Fruit fly (Drosophila melanogaster) whole organism, embryonic: ENCODE data around the gene TwdlW.

Experiments
- Atf6 ChIP-seq: fragments of 200-800 bp; sonication (Bioruptor generic); IDR thresholded peaks from 2 replicates; pipeline ENCODE4 v1.3.6; 2022; ENCODE audit warnings: missing biosample characterization, missing genetic modification characterization
- Bdp1 ChIP-seq: fragments of 200-800 bp; sonication (Bioruptor generic); optimal IDR thresholded peaks from 3 replicates; lab custom pipeline; 2016; ENCODE audit warnings: missing biosample characterization, missing genetic modification characterization
- CG10366 ChIP-seq: fragments of 200-800 bp; sonication (Bioruptor generic); IDR thresholded peaks from 2 replicates; pipeline ENCODE4 v1.3.6; 2022; ENCODE audit warnings: missing biosample characterization, missing genetic modification characterization
- CG10543 ChIP-seq: fragments of 200-800 bp; sonication (Bioruptor generic); optimal IDR thresholded peaks from 3 replicates; lab custom pipeline; 2017; ENCODE audit warnings: missing biosample characterization, mild to moderate bottlenecking, missing genetic modification characterization, moderate library complexity
- CG12071 ChIP-seq: fragments of 200-800 bp; sonication (Bioruptor generic); optimal IDR thresholded peaks from 3 replicates; lab custom pipeline; 2018; ENCODE audit warnings: missing biosample characterization, mild to moderate bottlenecking, missing genetic modification characterization
- CG1233 ChIP-seq: fragments of 200-800 bp; sonication (Bioruptor generic); optimal IDR thresholded peaks from 4 replicates; lab custom pipeline; 2018; ENCODE audit warnings: missing biosample characterization, mild to moderate bottlenecking, missing genetic modification characterization
- CG13624 ChIP-seq: fragments of 200-800 bp; sonication (Bioruptor generic); optimal IDR thresholded peaks from 2 replicates; lab custom pipeline; 2016; ENCODE audit warnings: missing biosample characterization, missing genetic modification characterization
- CG14710 ChIP-seq: fragments of 200-800 bp; sonication (Bioruptor generic); optimal IDR thresholded peaks from 3 replicates; lab custom pipeline; 2019; ENCODE audit warnings: missing biosample characterization, mild to moderate bottlenecking, missing genetic modification characterization, moderate library complexity
- CG1529 ChIP-seq: fragments of 200-800 bp; sonication (Bioruptor generic); optimal IDR thresholded peaks from 3 replicates; lab custom pipeline; 2018; ENCODE audit warnings: missing biosample characterization, missing genetic modification characterization
- CG16779 ChIP-seq: fragments of 200-800 bp; sonication (Bioruptor generic); IDR thresholded peaks from 2 replicates; pipeline ENCODE4 v1.3.6; 2022; ENCODE audit warnings: missing biosample characterization, missing genetic modification characterization
- CG18476 ChIP-seq: fragments of 200-800 bp; sonication (Bioruptor generic); optimal IDR thresholded peaks from 2 replicates; lab custom pipeline; 2016; ENCODE audit warnings: missing biosample characterization, mild to moderate bottlenecking, missing genetic modification characterization
- CG31365 ChIP-seq: fragments of 200-800 bp; sonication (Bioruptor generic); optimal IDR thresholded peaks from 2 replicates; lab custom pipeline; 2018; ENCODE audit warnings: missing biosample characterization, mild to moderate bottlenecking, missing genetic modification characterization
- CG3163 ChIP-seq: fragments of 200-800 bp; sonication (Bioruptor generic); optimal IDR thresholded peaks from 3 replicates; lab custom pipeline; 2016; ENCODE audit warnings: missing biosample characterization, missing genetic modification characterization
- CG32532 ChIP-seq: fragments of 200-800 bp; sonication (Bioruptor generic); IDR thresholded peaks from 2 replicates; pipeline ENCODE4 v1.3.6; 2022; ENCODE audit warnings: missing biosample characterization, missing genetic modification characterization
- CG34224 ChIP-seq: fragments of 200-800 bp; sonication (Bioruptor generic); IDR thresholded peaks from 3 replicates; pipeline ENCODE4 v1.3.6; 2022; ENCODE audit warnings: missing biosample characterization, missing genetic modification characterization; ENCODE audit not compliant: partially characterized antibody
- CG34376 ChIP-seq: fragments of 200-800 bp; sonication (Bioruptor generic); optimal IDR thresholded peaks from 2 replicates; lab custom pipeline; 2018; ENCODE audit warnings: missing biosample characterization, mild to moderate bottlenecking, missing genetic modification characterization
- CG6689 ChIP-seq: fragments of 200-800 bp; sonication (Bioruptor generic); IDR thresholded peaks from 2 replicates; pipeline ENCODE4 v1.3.6; 2022; ENCODE audit warnings: missing biosample characterization, missing genetic modification characterization
- CG7963 ChIP-seq: fragments of 200-800 bp; sonication (Bioruptor generic); IDR thresholded peaks from 3 replicates; pipeline ENCODE4 v1.3.6; 2022; ENCODE audit warnings: missing biosample characterization, missing genetic modification characterization; ENCODE audit not compliant: partially characterized antibody
- CG9932 ChIP-seq: fragments of 200-800 bp; sonication (Bioruptor generic); IDR thresholded peaks from 2 replicates; pipeline ENCODE4 v1.3.6; 2022; ENCODE audit warnings: missing biosample characterization, missing genetic modification characterization
- D19B ChIP-seq: fragments of 200-800 bp; sonication (Bioruptor generic); optimal IDR thresholded peaks from 2 replicates; lab custom pipeline; 2017; ENCODE audit warnings: missing biosample characterization, mild to moderate bottlenecking, missing genetic modification characterization
- Dp ChIP-seq: fragments of 200-800 bp; sonication (Bioruptor generic); optimal IDR thresholded peaks from 2 replicates; lab custom pipeline; 2018; ENCODE audit warnings: missing biosample characterization, mild to moderate bottlenecking, missing genetic modification characterization, moderate library complexity
- Elba2 ChIP-seq: fragments of 200-800 bp; sonication (Bioruptor generic); optimal IDR thresholded peaks from 3 replicates; lab custom pipeline; 2016; ENCODE audit warnings: missing biosample characterization, missing genetic modification characterization
- Ets97D ChIP-seq: fragments of 200-800 bp; sonication (Bioruptor generic); optimal IDR thresholded peaks from 3 replicates; lab custom pipeline; 2016; ENCODE audit warnings: missing biosample characterization, missing genetic modification characterization
- HmgZ ChIP-seq: fragments of 200-800 bp; sonication (Bioruptor generic); optimal IDR thresholded peaks from 2 replicates; lab custom pipeline; 2018; ENCODE audit warnings: missing biosample characterization, mild to moderate bottlenecking, missing genetic modification characterization
- Hr78 ChIP-seq, 2 experiments: fragments of 200-800 bp in 1 of 2; fragments of >200 bp in 1 of 2; sonication (Bioruptor generic) in 1 of 2; optimal IDR thresholded peaks; 2 replicates each; lab custom pipeline; 2017 to 2019; ENCODE audit warnings: missing biosample characterization in 2 of 2, missing genetic modification characterization in 2 of 2, mild to moderate bottlenecking in 1 of 2, moderate library complexity in 1 of 2
- Lhr ChIP-seq: fragments of 200-800 bp; sonication (Bioruptor generic); optimal IDR thresholded peaks from 3 replicates; lab custom pipeline; 2017; ENCODE audit warnings: mild to moderate bottlenecking, missing biosample characterization, missing genetic modification reagents, missing genetic modification characterization
- MTF-1 ChIP-seq: fragments of 200-800 bp; sonication (Bioruptor generic); optimal IDR thresholded peaks from 2 replicates; lab custom pipeline; 2018; ENCODE audit warnings: missing biosample characterization, mild to moderate bottlenecking, missing genetic modification characterization, borderline replicate concordance
- Mes4 ChIP-seq: fragments of 200-800 bp; sonication (Bioruptor generic); optimal IDR thresholded peaks from 2 replicates; lab custom pipeline; 2016; ENCODE audit warnings: missing biosample characterization, missing genetic modification characterization
- Rx ChIP-seq: fragments of 200-800 bp; sonication (Bioruptor generic); IDR thresholded peaks from 2 replicates; pipeline ENCODE4 v1.3.6; 2022; ENCODE audit warnings: missing biosample characterization, missing genetic modification characterization
- Sry-β ChIP-seq: fragments of 200-800 bp; sonication (Bioruptor generic); optimal IDR thresholded peaks from 2 replicates; lab custom pipeline; 2018; ENCODE audit warnings: missing biosample characterization, mild to moderate bottlenecking, missing genetic modification characterization, moderate library complexity
- Sry-δ ChIP-seq: fragments of 200-800 bp; sonication (Bioruptor generic); optimal IDR thresholded peaks from 2 replicates; lab custom pipeline; 2016; ENCODE audit warnings: missing biosample characterization, missing genetic modification characterization
- Usf ChIP-seq: fragments of 200-800 bp; sonication (Bioruptor generic); optimal IDR thresholded peaks from 2 replicates; lab custom pipeline; 2017; ENCODE audit warnings: missing genotype, missing biosample characterization, missing genetic modification characterization
- abd-A ChIP-seq: fragments of 200-800 bp; sonication (Bioruptor generic); optimal IDR thresholded peaks from 3 replicates; lab custom pipeline; 2019; ENCODE audit warnings: missing biosample characterization, mild to moderate bottlenecking, missing genetic modification characterization, moderate library complexity
- ash1 ChIP-seq: fragments of 200-800 bp; sonication (Bioruptor generic); optimal IDR thresholded peaks from 2 replicates; lab custom pipeline; 2018; ENCODE audit warnings: missing biosample characterization, mild to moderate bottlenecking, missing genetic modification characterization
- bcd ChIP-seq: fragments of 200-800 bp; sonication (Bioruptor generic); optimal IDR thresholded peaks from 2 replicates; lab custom pipeline; 2017; ENCODE audit warnings: missing biosample characterization, mild to moderate bottlenecking, missing genetic modification characterization
- bsh ChIP-seq, 2 experiments: fragments of 200-800 bp; sonication (Bioruptor generic); optimal IDR thresholded peaks; 2 replicates each; lab custom pipeline; 2017 to 2018; ENCODE audit warnings: mild to moderate bottlenecking in 2 of 2, missing biosample characterization in 2 of 2, missing genetic modification characterization in 2 of 2, moderate library complexity in 1 of 2
- dimm ChIP-seq: fragments of 200-800 bp; sonication (Bioruptor generic); IDR thresholded peaks from 2 replicates; pipeline ENCODE4 v1.3.6; 2022; ENCODE audit warnings: missing biosample characterization, missing genetic modification characterization
- en ChIP-seq: fragments of 200-800 bp; sonication (Bioruptor generic); optimal IDR thresholded peaks from 2 replicates; lab custom pipeline; 2016; ENCODE audit warnings: missing biosample characterization, missing genetic modification characterization
- lab ChIP-seq: fragments of 200-800 bp; sonication (Bioruptor generic); optimal IDR thresholded peaks from 3 replicates; lab custom pipeline; 2017; ENCODE audit warnings: missing biosample characterization, missing genetic modification characterization, mild to moderate bottlenecking, moderate library complexity, missing genetic modification reagents
- lbe ChIP-seq: fragments of 200-800 bp; sonication (Bioruptor generic); optimal IDR thresholded peaks from 2 replicates; lab custom pipeline; 2016; ENCODE audit warnings: missing biosample characterization, mild to moderate bottlenecking, missing genetic modification characterization
- nau ChIP-seq: fragments of 200-800 bp; sonication (Bioruptor generic); optimal IDR thresholded peaks from 3 replicates; lab custom pipeline; 2017; ENCODE audit warnings: missing biosample characterization, mild to moderate bottlenecking, missing genetic modification characterization, missing genetic modification reagents
- prd ChIP-seq, 3 experiments: fragments of >200 bp in 2 of 3; fragments of 200-800 bp in 1 of 3; sonication (Bioruptor generic) in 1 of 3; optimal IDR thresholded peaks in 2 of 3; IDR thresholded peaks in 1 of 3; 2 replicates in 2 of 3; 3 replicates in 1 of 3; pipeline versions ENCODE4 v1.3.6 to Lab custom; 2017 to 2022; ENCODE audit warnings: missing biosample characterization in 1 of 3, missing genetic modification characterization in 1 of 3
- rib ChIP-seq: fragments of 200-800 bp; sonication (Bioruptor generic); IDR thresholded peaks from 2 replicates; pipeline ENCODE4 v1.3.6; 2022; ENCODE audit warnings: missing biosample characterization, missing genetic modification characterization
- sens ChIP-seq: fragments of 200-800 bp; sonication (Bioruptor generic); peaks from one replicate; lab custom pipeline; 2016; ENCODE audit warnings: missing biosample characterization, missing genetic modification characterization
- slbo ChIP-seq: fragments of 200-800 bp; sonication (Bioruptor generic); IDR thresholded peaks from 2 replicates; pipeline ENCODE4 v1.3.6; 2022; ENCODE audit warnings: missing biosample characterization, missing genetic modification characterization
- sqz ChIP-seq: fragments of 200-800 bp; sonication (Bioruptor generic); optimal IDR thresholded peaks from 3 replicates; lab custom pipeline; 2018; ENCODE audit warnings: missing biosample characterization, mild to moderate bottlenecking, missing genetic modification characterization
- tap ChIP-seq: fragments of 200-800 bp; optimal IDR thresholded peaks from 3 replicates; lab custom pipeline; 2019; ENCODE audit warnings: missing biosample characterization, mild to moderate bottlenecking, missing genetic modification characterization, moderate library complexity
- tll ChIP-seq, 2 experiments: fragments of 200-800 bp in 1 of 2; fragments of >200 bp in 1 of 2; sonication (Bioruptor generic) in 1 of 2; optimal IDR thresholded peaks; 2 replicates each; lab custom pipeline; 2017 to 2019; ENCODE audit warnings: missing biosample characterization in 2 of 2, missing genetic modification characterization in 2 of 2, mild to moderate bottlenecking in 1 of 2, moderate library complexity in 1 of 2
- wdn ChIP-seq: fragments of 200-800 bp; sonication (Bioruptor generic); IDR thresholded peaks from 2 replicates; pipeline ENCODE4 v1.3.6; 2022; ENCODE audit warnings: missing biosample characterization, missing genetic modification characterization

Gene TwdlW

DNA sequence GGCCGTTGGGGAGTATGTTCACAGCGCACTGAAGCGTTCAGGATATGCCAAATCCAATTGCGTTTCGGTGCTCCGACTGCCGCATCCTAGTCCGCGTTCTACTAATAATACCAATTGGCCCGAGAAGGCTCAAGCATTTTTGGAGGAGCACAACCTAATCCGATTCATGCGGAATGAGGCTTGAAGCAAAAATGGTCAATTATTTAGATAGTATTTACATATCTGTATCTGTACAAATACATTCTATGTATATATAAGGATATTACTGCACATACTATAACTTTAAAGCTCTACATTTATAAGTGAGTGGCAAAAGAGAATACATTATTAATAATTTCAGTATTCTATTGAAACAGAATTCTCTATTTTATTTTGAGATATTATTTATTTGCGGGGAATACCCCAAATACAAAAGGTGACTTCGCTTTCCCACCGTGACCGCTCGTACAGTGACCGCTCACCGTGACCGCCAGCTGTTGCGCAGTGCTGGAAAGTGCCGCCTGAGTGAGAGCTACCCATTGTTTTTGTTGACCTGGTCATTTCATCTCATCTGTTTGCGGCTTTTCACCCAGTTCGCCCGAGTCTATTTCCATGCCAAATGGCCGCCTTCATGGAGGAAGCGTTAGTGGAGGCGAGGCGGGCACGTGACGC is 9.3 kb upstream of the TwdlW start, which contains the start of gene CG5292 (continued):
- TF ChIP-seq Sry-δ (GFP tag; lab: Kevin White, UChicago) (no peak), CG16779 (GFP tag; lab: Robert Waterston, UW) (no peak), prd (optimal IDR thresholded peaks at IDR 0.05; lab: Kevin White, UChicago) (no peak), prd (GFP tag; IDR thresholded peaks at IDR 0.05; lab: Robert Waterston, UW) (peak; percentile 68), CG18476 (GFP tag; lab: Kevin White, UChicago) (no peak), ash1 (GFP tag; lab: Kevin White, UChicago) (no peak), wdn (no peak), CG10543 (GFP tag; lab: Kevin White, UChicago) (no peak), tap (no peak), CG1529 (no peak), CG9932 (peak; percentile 72), abd-A (no peak), bcd (GFP tag; lab: Kevin White, UChicago) (peak; percentile 45), CG13624 (GFP tag; lab: Kevin White, UChicago) (no peak), Hr78 (GFP tag; optimal IDR thresholded peaks at IDR 0.05; lab: Kevin White, UChicago) (no peak), bsh (GFP tag; optimal IDR thresholded peaks at IDR 0.05; lab: Kevin White, UChicago) (no peak), CG6689 (peak; percentile 56), lbe (GFP tag; lab: Kevin White, UChicago) (no peak), sqz (GFP tag; lab: Kevin White, UChicago) (no peak), slbo (peak; percentile 75), CG10366 (GFP tag; lab: Robert Waterston, UW) (peak; percentile 73), Dp (GFP tag; lab: Kevin White, UChicago) (peak; percentile 42), lab (GFP tag; lab: Kevin White, UChicago) (peak; percentile 67), D19B (GFP tag; lab: Kevin White, UChicago) (peak; percentile 75), sens (GFP tag; lab: Kevin White, UChicago) (peak; percentile 93), Lhr (GFP tag; lab: Kevin White, UChicago) (peak; percentile 7), tll (GFP tag; optimal IDR thresholded peaks at IDR 0.05; lab: Kevin White, UChicago) (peak in 1 of 2 experiments; percentile 91), nau (no peak), Atf6 (GFP tag; lab: Robert Waterston, UW) (no peak; the same call in 1 of the 2 replicates), CG32532 (GFP tag; lab: Robert Waterston, UW) (peak; percentile 80), Bdp1 (peak; percentile 9), rib (peak; percentile 32; the same call in 1 of the 2 replicates), CG1233 (GFP tag; lab: Kevin White, UChicago) (no peak), MTF-1 (GFP tag; lab: Kevin White, UChicago) (no peak), CG34224 (GFP tag; lab: Robert Waterston, UW) (peak; percentile 65), CG7963 (GFP tag; lab: Robert Waterston, UW) (no peak), Elba2 (peak; percentile 24), Sry-β (peak; percentile 22), CG14710 (tag; lab: Kevin White, UChicago) (peak; percentile 80), Ets97D (GFP tag; lab: Kevin White, UChicago) (peak; percentile 49), CG12071 (GFP tag; lab: Kevin White, UChicago) (no peak), CG34376 (GFP tag; lab: Kevin White, UChicago) (peak; percentile 23), CG31365 (tag; lab: Kevin White, UChicago) (no peak), Mes4 (GFP tag; lab: Kevin White, UChicago) (no peak), dimm (GFP tag; lab: Robert Waterston, UW) (no peak), Usf (GFP tag; lab: Kevin White, UChicago) (no peak), en (GFP tag; lab: Kevin White, UChicago) (no peak), HmgZ (tag; lab: Kevin White, UChicago) (peak; percentile 76), CG3163 (no peak), Rx (GFP tag; lab: Robert Waterston, UW) (no peak)
